Worm (Caenorhabditis elegans): ENCODE data around the gene smf-1.

- TF ChIP-seq lim-6 (tag; optimal IDR thresholded peaks at IDR 0.05) (no peak), ama-1 (optimal IDR thresholded peaks at IDR 0.05) (no peak), elt-2 (tag; optimal IDR thresholded peaks at IDR 0.05) (no peak)
These were observed 6.0 kb upstream of the smf-1 start for ce11 chrX:6728820-6729396.
